Worm (Caenorhabditis elegans) whole organism, L3 larva: ENCODE measurements around the gene egas-1.

Experiments
- R02D3.7 ChIP-seq: fragments of 150-350 bp; optimal IDR thresholded peaks from 2 replicates; lab custom pipeline; 2014; ENCODE audit warnings: missing biosample characterization, missing genetic modification characterization
- ZK546.5 ChIP-seq: sonication (generic microtip); optimal IDR thresholded peaks from 2 replicates; lab custom pipeline; 2017; ENCODE audit warnings: missing biosample characterization, missing genetic modification characterization
- aly-2 ChIP-seq: fragments of 150-350 bp; optimal IDR thresholded peaks from 2 replicates; lab custom pipeline; 2014; ENCODE audit warnings: missing biosample characterization, missing genetic modification characterization
- ama-1 ChIP-seq: fragments of 150-350 bp; optimal IDR thresholded peaks from 2 replicates; lab custom pipeline; 2018
- ceh-28 ChIP-seq: fragments of 150-350 bp; optimal IDR thresholded peaks from 2 replicates; lab custom pipeline; 2014; ENCODE audit warnings: missing biosample characterization, missing genetic modification reagents, missing genetic modification characterization
- ceh-82 ChIP-seq: fragments of 150-350 bp; optimal IDR thresholded peaks from 2 replicates; lab custom pipeline; 2014; ENCODE audit warnings: missing biosample characterization, missing genetic modification characterization
- ceh-9 ChIP-seq: sonication (generic microtip); optimal IDR thresholded peaks from 2 replicates; lab custom pipeline; 2018; ENCODE audit warnings: missing biosample characterization, missing genetic modification characterization
- egl-27 ChIP-seq: sonication (generic microtip); optimal IDR thresholded peaks from 4 replicates; lab custom pipeline; 2017; ENCODE audit warnings: missing biosample characterization, missing genetic modification reagents, missing genetic modification characterization
- egl-5 ChIP-seq: fragments of 150-350 bp; optimal IDR thresholded peaks from 2 replicates; lab custom pipeline; 2017; ENCODE audit warnings: missing biosample characterization, missing genetic modification reagents, missing genetic modification characterization, inconsistent platforms
- elt-1 ChIP-seq: fragments of 150-350 bp; optimal IDR thresholded peaks from 2 replicates; lab custom pipeline; 2014; ENCODE audit warnings: missing biosample characterization, missing genetic modification characterization
- elt-2 ChIP-seq: sonication (generic microtip); optimal IDR thresholded peaks from 2 replicates; lab custom pipeline; 2016; ENCODE audit warnings: missing genetic modification reagents, mild to moderate bottlenecking, missing genetic modification characterization, missing compliant biosample characterization
- elt-3 ChIP-seq, 3 experiments: fragments of 150-350 bp in 1 of 3; sonication (generic microtip) in 2 of 3; optimal IDR thresholded peaks; 2 replicates in 2 of 3; 4 replicates in 1 of 3; lab custom pipeline; 2014 to 2017; ENCODE audit warnings: missing biosample characterization in 3 of 3, missing genetic modification characterization in 3 of 3
- eor-1 ChIP-seq, 2 experiments: fragments of 150-350 bp; optimal IDR thresholded peaks; 2 replicates each; lab custom pipeline; 2014 to 2018; ENCODE audit warnings: missing biosample characterization in 2 of 2, missing genetic modification characterization in 2 of 2
- fkh-10 ChIP-seq: sonication (generic microtip); optimal IDR thresholded peaks from 2 replicates; lab custom pipeline; 2017; ENCODE audit warnings: missing biosample characterization, missing genetic modification reagents, missing genetic modification characterization
- fos-1 ChIP-seq: fragments of 150-350 bp; optimal IDR thresholded peaks from 2 replicates; lab custom pipeline; 2014; ENCODE audit warnings: missing biosample characterization, missing genetic modification characterization
- hmg-11 ChIP-seq: sonication (generic microtip); optimal IDR thresholded peaks from 2 replicates; lab custom pipeline; 2016; ENCODE audit warnings: missing genetic modification characterization, missing compliant biosample characterization
- jun-1 ChIP-seq: fragments of 150-350 bp; optimal IDR thresholded peaks from 2 replicates; lab custom pipeline; 2014; ENCODE audit warnings: missing biosample characterization, missing genetic modification reagents, missing genetic modification characterization
- lin-15B ChIP-seq: fragments of 150-350 bp; optimal IDR thresholded peaks from 2 replicates; lab custom pipeline; 2014; ENCODE audit warnings: missing biosample characterization, missing genetic modification characterization
- lin-39 ChIP-seq: fragments of 150-350 bp; optimal IDR thresholded peaks from 2 replicates; lab custom pipeline; 2018; ENCODE audit warnings: missing biosample characterization, missing genetic modification reagents, missing genetic modification characterization
- lsy-12 ChIP-seq: sonication (generic microtip); optimal IDR thresholded peaks from 2 replicates; lab custom pipeline; 2016; ENCODE audit warnings: mild to moderate bottlenecking, missing genetic modification characterization, missing compliant biosample characterization
- mdl-1 ChIP-seq: fragments of 150-350 bp; optimal IDR thresholded peaks from 2 replicates; lab custom pipeline; 2014; ENCODE audit warnings: missing biosample characterization, missing genetic modification characterization
- nhr-11 ChIP-seq: fragments of 150-350 bp; optimal IDR thresholded peaks from 2 replicates; lab custom pipeline; 2014; ENCODE audit warnings: missing biosample characterization, missing genetic modification characterization
- nhr-12 ChIP-seq: fragments of 150-350 bp; optimal IDR thresholded peaks from 2 replicates; lab custom pipeline; 2014; ENCODE audit warnings: missing biosample characterization, missing genetic modification characterization
- nhr-23 ChIP-seq: fragments of 150-350 bp; optimal IDR thresholded peaks from 2 replicates; lab custom pipeline; 2014; ENCODE audit warnings: missing biosample characterization, missing genetic modification reagents, missing genetic modification characterization
- nhr-237 ChIP-seq: fragments of 150-350 bp; optimal IDR thresholded peaks from 2 replicates; lab custom pipeline; 2014; ENCODE audit warnings: missing biosample characterization, missing genetic modification characterization
- nhr-25 ChIP-seq: sonication (generic microtip); optimal IDR thresholded peaks from 2 replicates; lab custom pipeline; 2017; ENCODE audit warnings: missing biosample characterization, missing genetic modification characterization
- nhr-28 ChIP-seq: fragments of 150-350 bp; optimal IDR thresholded peaks from 2 replicates; lab custom pipeline; 2014; ENCODE audit warnings: missing biosample characterization, missing genetic modification characterization
- nhr-43 ChIP-seq: sonication (generic microtip); optimal IDR thresholded peaks from 2 replicates; lab custom pipeline; 2016; ENCODE audit warnings: mild to moderate bottlenecking, missing genetic modification characterization, missing compliant biosample characterization; ENCODE audit not compliant: poor library complexity, severe bottlenecking
- nhr-76 ChIP-seq: fragments of 150-350 bp; sonication (generic microtip); optimal IDR thresholded peaks from 5 replicates; lab custom pipeline; 2014; ENCODE audit warnings: missing biosample characterization, missing genetic modification characterization
- pha-4 ChIP-seq: fragments of 150-350 bp; optimal IDR thresholded peaks from 2 replicates; lab custom pipeline; 2014; ENCODE audit warnings: missing biosample characterization, missing genetic modification reagents, missing genetic modification characterization
- pqm-1 ChIP-seq: fragments of 150-350 bp; optimal IDR thresholded peaks from 2 replicates; lab custom pipeline; 2017; ENCODE audit warnings: missing biosample characterization, missing genetic modification characterization, inconsistent platforms
- skn-1 ChIP-seq: fragments of 150-350 bp; optimal IDR thresholded peaks from 2 replicates; lab custom pipeline; 2014; ENCODE audit warnings: missing biosample characterization, missing genetic modification characterization
- snpc-4 ChIP-seq: fragments of 150-350 bp; optimal IDR thresholded peaks from 2 replicates; lab custom pipeline; 2014; ENCODE audit warnings: missing biosample characterization, missing genetic modification characterization
- tbx-2 ChIP-seq: sonication (generic microtip); optimal IDR thresholded peaks from 2 replicates; lab custom pipeline; 2016; ENCODE audit warnings: mild to moderate bottlenecking, missing genetic modification characterization, missing compliant biosample characterization
- unc-39 ChIP-seq: sonication (generic microtip); optimal IDR thresholded peaks from 4 replicates; lab custom pipeline; 2017; ENCODE audit warnings: missing biosample characterization, missing genetic modification characterization
- unc-62 ChIP-seq: fragments of 150-350 bp; sonication (generic microtip); optimal IDR thresholded peaks from 4 replicates; lab custom pipeline; 2014; ENCODE audit warnings: missing biosample characterization, missing genetic modification reagents, missing genetic modification characterization
- ztf-4 ChIP-seq: fragments of 150-350 bp; optimal IDR thresholded peaks from 2 replicates; lab custom pipeline; 2014; ENCODE audit warnings: missing biosample characterization, missing genetic modification characterization

The egas-1 gene

ce11 chrV:18658914-18659313, 18.8 kb downstream of the egas-1 start:
- TF ChIP-seq lin-15B (tag; lab: Kevin White, UChicago) = no peak
- no peak for TF ChIP-seq ceh-28
- TF ChIP-seq fos-1 (tag; lab: Kevin White, UChicago) = no peak
- no peak for TF ChIP-seq snpc-4
- no peak for TF ChIP-seq hmg-11 (tag; lab: Kevin White, UChicago)
- TF ChIP-seq skn-1 (tag; lab: Kevin White, UChicago) = no peak
- no peak for TF ChIP-seq nhr-43 (tag; lab: Kevin White, UChicago)

ce11 chrV:18662333-18662732, 22.2 kb downstream of the egas-1 start:
- TF ChIP-seq elt-2 (tag; lab: Kevin White, UChicago) (no peak), lin-39 (no peak), lin-15B (tag; lab: Kevin White, UChicago) (no peak), fos-1 (tag; lab: Kevin White, UChicago) (no peak), egl-5 (no peak), aly-2 (tag; lab: Kevin White, UChicago) (no peak), egl-27 (tag; lab: Kevin White, UChicago) (no peak), ZK546.5 (no peak), nhr-76 (tag; lab: Kevin White, UChicago) (no peak), ceh-82 (no peak), ztf-4 (tag; lab: Kevin White, UChicago) (no peak), snpc-4 (no peak), unc-39 (no peak), nhr-11 (no peak), ceh-9 (no peak), fkh-10 (GFP tag; lab: Kevin White, UChicago) (no peak), ceh-28 (no peak), eor-1 (tag; optimal IDR thresholded peaks at IDR 0.05; lab: Kevin White, UChicago) (no peak), nhr-25 (no peak)

ce11 chrV:18664026-18664425, 23.9 kb downstream of the egas-1 start, which contains the start of gene Y69H2.3:
Y69H2.3 (minus strand) TSS chrV:18664126.
- TF ChIP-seq ceh-82 (no peak), fkh-10 (GFP tag; lab: Kevin White, UChicago) (no peak), ztf-4 (tag; lab: Kevin White, UChicago) (no peak)

- TF ChIP-seq nhr-28 (tag; lab: Kevin White, UChicago) = no peak
- TF ChIP-seq snpc-4 = no peak
- no peak for TF ChIP-seq elt-2 (tag; lab: Kevin White, UChicago)
- TF ChIP-seq elt-1 (tag; lab: Kevin White, UChicago) = no peak
- no peak for TF ChIP-seq mdl-1
- no peak for TF ChIP-seq R02D3.7 (tag; lab: Kevin White, UChicago)
- no peak for TF ChIP-seq lin-39
- TF ChIP-seq nhr-23 (tag; lab: Kevin White, UChicago) = no peak
- TF ChIP-seq eor-1 (tag; optimal IDR thresholded peaks at IDR 0.05; lab: Kevin White, UChicago) = no peak
- no peak for TF ChIP-seq jun-1 (tag; lab: Kevin White, UChicago)
- TF ChIP-seq egl-27 (tag; lab: Kevin White, UChicago) = no peak
- no peak for TF ChIP-seq hmg-11 (tag; lab: Kevin White, UChicago)
- no peak for TF ChIP-seq nhr-12
- TF ChIP-seq ceh-9 = no peak
- no peak for TF ChIP-seq nhr-237 (tag; lab: Kevin White, UChicago)
- no peak for TF ChIP-seq pqm-1 (tag; lab: Kevin White, UChicago)
- TF ChIP-seq fkh-10 (GFP tag; lab: Kevin White, UChicago) = no peak
Measured at ce11 chrV:18667179-18667578, 27.1 kb downstream of the egas-1 start.

ce11 chrV:18670017-18670416, 29.9 kb downstream of the egas-1 start, which contains the start of gene Y69H2.10:
Y69H2.10 (plus strand) TSS chrV:18670317.
- TF ChIP-seq eor-1 (tag; optimal IDR thresholded peaks at IDR 0.05; lab: Kevin White, UChicago) = no peak
- no peak for TF ChIP-seq nhr-12
- no peak for TF ChIP-seq lsy-12 (tag; lab: Kevin White, UChicago)
- TF ChIP-seq tbx-2 (tag; lab: Kevin White, UChicago) = no peak
- no peak for TF ChIP-seq pha-4 (tag; lab: Kevin White, UChicago)
- TF ChIP-seq elt-3 (tag; optimal IDR thresholded peaks at IDR 0.05; lab: Kevin White, UChicago) = no peak
- TF ChIP-seq ztf-4 (tag; lab: Kevin White, UChicago) = no peak
- TF ChIP-seq skn-1 (tag; lab: Kevin White, UChicago) = no peak
- no peak for TF ChIP-seq lin-39
- no peak for TF ChIP-seq ama-1 (lab: Kevin White, UChicago)
- no peak for TF ChIP-seq ceh-9
- TF ChIP-seq unc-62 (GFP tag; lab: Kevin White, UChicago) = no peak
- no peak for TF ChIP-seq nhr-28 (tag; lab: Kevin White, UChicago)
- TF ChIP-seq, all 47 proteins: peak for 0
